Worm (Caenorhabditis elegans) whole organism, mixed stage, embryonic: Measurements from ENCODE around the gene Y45F10D.15.

Experiments used
- ceh-39 ChIP-seq: fragments of 150-350 bp; optimal IDR thresholded peaks from 2 replicates; lab custom pipeline; 2014; ENCODE audit warnings: missing biosample characterization, missing genetic modification characterization
- ces-1 ChIP-seq: fragments of 150-350 bp; optimal IDR thresholded peaks from 2 replicates; lab custom pipeline; 2014; ENCODE audit warnings: missing biosample characterization, missing genetic modification reagents, missing genetic modification characterization
- elt-1 ChIP-seq: sonication (generic microtip); optimal IDR thresholded peaks from 2 replicates; lab custom pipeline; 2017; ENCODE audit warnings: missing genetic modification characterization, mild to moderate bottlenecking, missing compliant biosample characterization, antibody characterized with exemption, moderate library complexity, borderline replicate concordance; ENCODE audit not compliant: insufficient read depth
- elt-3 ChIP-seq: fragments of 150-350 bp; optimal IDR thresholded peaks from 2 replicates; lab custom pipeline; 2014; ENCODE audit warnings: missing biosample characterization, missing genetic modification characterization
- flh-1 ChIP-seq: fragments of 200-800 bp; sonication (Bioruptor generic); optimal IDR thresholded peaks from 2 replicates; lab custom pipeline; 2018; ENCODE audit warnings: mild to moderate bottlenecking, missing genetic modification characterization, moderate library complexity, missing compliant biosample characterization
- hlh-1 ChIP-seq: fragments of 150-350 bp; optimal IDR thresholded peaks from 2 replicates; lab custom pipeline; 2014; ENCODE audit warnings: missing biosample characterization, missing genetic modification reagents, missing genetic modification characterization
- lin-32 ChIP-seq: fragments of 200-800 bp; sonication (Bioruptor generic); optimal IDR thresholded peaks from 2 replicates; lab custom pipeline; 2018; ENCODE audit warnings: mild to moderate bottlenecking, missing genetic modification characterization, missing compliant biosample characterization
- mls-2 ChIP-seq: sonication (generic microtip); optimal IDR thresholded peaks from 2 replicates; lab custom pipeline; 2016; ENCODE audit warnings: mild to moderate bottlenecking, missing genetic modification characterization, moderate library complexity, missing compliant biosample characterization
- nhr-12 ChIP-seq: fragments of 150-350 bp; optimal IDR thresholded peaks from 2 replicates; lab custom pipeline; 2014; ENCODE audit warnings: missing biosample characterization, missing genetic modification characterization
- nhr-237 ChIP-seq: fragments of 150-350 bp; optimal IDR thresholded peaks from 2 replicates; lab custom pipeline; 2014; ENCODE audit warnings: missing biosample characterization, missing genetic modification characterization
- pha-4 ChIP-seq: fragments of 150-350 bp; optimal IDR thresholded peaks from 2 replicates; lab custom pipeline; 2018; ENCODE audit warnings: missing biosample characterization, missing genetic modification reagents, missing genetic modification characterization
- unc-39 ChIP-seq: fragments of 150-350 bp; optimal IDR thresholded peaks from 2 replicates; lab custom pipeline; 2014; ENCODE audit warnings: missing biosample characterization, missing genetic modification characterization
- unc-62 ChIP-seq: fragments of 150-350 bp; optimal IDR thresholded peaks from 2 replicates; lab custom pipeline; 2014; ENCODE audit warnings: missing biosample characterization, missing genetic modification reagents, missing genetic modification characterization
- ztf-11 ChIP-seq: fragments of 150-350 bp; optimal IDR thresholded peaks from 2 replicates; lab custom pipeline; 2014; ENCODE audit warnings: missing biosample characterization, missing genetic modification characterization

- TF ChIP-seq unc-62 (GFP tag; lab: Kevin White, UChicago) (no peak), hlh-1 (tag; lab: Kevin White, UChicago) (no peak), ceh-39 (tag; lab: Kevin White, UChicago) (no peak), nhr-237 (no peak), ztf-11 (tag; lab: Kevin White, UChicago) (no peak), nhr-12 (tag; lab: Kevin White, UChicago) (no peak), elt-1 (no peak), lin-32 (GFP tag; lab: Kevin White, UChicago) (no peak), mls-2 (tag; lab: Kevin White, UChicago) (no peak), ces-1 (GFP tag; lab: Kevin White, UChicago) (no peak), unc-39 (tag; lab: Kevin White, UChicago) (no peak), pha-4 (tag; lab: Kevin White, UChicago) (no peak), elt-3 (tag; lab: Kevin White, UChicago) (no peak), flh-1 (GFP tag; lab: Kevin White, UChicago) (no peak)
Observed at ce11 chrIV:13820862-13821261, at the start of gene Y45F10D.15.
